Fruit fly (Drosophila melanogaster) whole organism, pupa: ENCODE measurements around the gene CG13738.

ENCODE experiments used
- CG17806 ChIP-seq: fragments of 200-800 bp; sonication (Bioruptor generic); optimal IDR thresholded peaks from 2 replicates; lab custom pipeline; 2018; ENCODE audit warnings: missing biosample characterization, mild to moderate bottlenecking, missing genetic modification characterization, moderate library complexity
- CG8159 ChIP-seq: fragments of 200-800 bp; sonication (Bioruptor generic); optimal IDR thresholded peaks from 3 replicates; lab custom pipeline; 2018; ENCODE audit warnings: missing biosample characterization, mild to moderate bottlenecking, missing genetic modification characterization, moderate library complexity
- Ets98B ChIP-seq: fragments of 200-800 bp; sonication (Bioruptor generic); IDR thresholded peaks from 2 replicates; pipeline ENCODE4 v1.3.6; 2022; ENCODE audit warnings: missing biosample characterization, missing genetic modification characterization

- TF ChIP-seq CG8159 (no peak), CG17806 (tag; lab: Kevin White, UChicago) (no peak), Ets98B (GFP tag; lab: Robert Waterston, UW) (no peak)
These were observed at the start of gene CG13738, which contains the start of gene Hsc70-1 for dm6 chr3L:13973377-13974111.
